Fruit fly (Drosophila melanogaster): Measurements from ENCODE around the gene Ugt37A2.

DNA sequence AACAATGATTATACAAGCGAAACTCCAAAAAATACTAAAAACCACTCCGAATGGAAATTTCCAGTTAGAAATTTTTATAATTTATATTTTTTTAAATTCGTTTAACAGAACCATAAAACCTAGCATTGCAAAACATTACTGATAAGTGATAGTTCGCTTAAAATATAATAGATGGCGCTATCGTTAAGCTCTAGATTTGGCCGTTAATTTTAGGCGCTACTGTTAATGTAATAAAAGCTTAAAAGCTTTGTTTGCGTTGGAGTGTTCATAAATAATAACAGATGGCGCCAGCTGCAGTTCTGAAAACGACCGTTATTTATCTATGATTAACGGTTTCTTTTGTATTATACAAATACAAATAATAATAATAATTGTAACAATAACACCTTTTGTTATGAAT, 15.7 kb upstream of the Ugt37A2 start:
- TF ChIP-seq EcR (GFP tag; optimal IDR thresholded peaks at IDR 0.05), result no peak
- TF ChIP-seq CG10348 (GFP tag; IDR thresholded peaks at IDR 0.05), result no peak
